Worm (Caenorhabditis elegans) whole organism, L1 larva: Measurements from ENCODE around the gene nhx-2.

Source experiments
- C16A3.4 ChIP-seq: fragments of 150-350 bp; optimal IDR thresholded peaks from 2 replicates; lab custom pipeline; 2014; ENCODE audit warnings: missing biosample characterization, missing genetic modification characterization
- F16B12.6 ChIP-seq: fragments of 150-350 bp; optimal IDR thresholded peaks from 2 replicates; lab custom pipeline; 2014; ENCODE audit warnings: missing biosample characterization, missing genetic modification characterization
- alr-1 ChIP-seq: fragments of 200-800 bp; sonication (Bioruptor generic); optimal IDR thresholded peaks from 2 replicates; lab custom pipeline; 2018; ENCODE audit warnings: borderline replicate concordance, mild to moderate bottlenecking, missing genetic modification characterization, missing compliant biosample characterization
- ama-1 ChIP-seq: fragments of 150-350 bp; optimal IDR thresholded peaks from 2 replicates; lab custom pipeline; 2014
- blmp-1 ChIP-seq: fragments of 150-350 bp; optimal IDR thresholded peaks from 2 replicates; lab custom pipeline; 2014; ENCODE audit warnings: missing biosample characterization, missing genetic modification characterization
- ceh-63 ChIP-seq: fragments of 200-800 bp; sonication (Bioruptor generic); optimal IDR thresholded peaks from 2 replicates; lab custom pipeline; 2018; ENCODE audit warnings: mild to moderate bottlenecking, missing genetic modification characterization, missing compliant biosample characterization
- ceh-8 ChIP-seq: fragments of 200-800 bp; sonication (Bioruptor generic); optimal IDR thresholded peaks from 2 replicates; lab custom pipeline; 2018; ENCODE audit warnings: mild to moderate bottlenecking, missing genetic modification characterization, moderate library complexity, missing compliant biosample characterization
- ceh-90 ChIP-seq: sonication (generic microtip); optimal IDR thresholded peaks from 2 replicates; lab custom pipeline; 2016; ENCODE audit warnings: missing genetic modification characterization, missing compliant biosample characterization
- ces-1 ChIP-seq: fragments of 150-350 bp; optimal IDR thresholded peaks from 2 replicates; lab custom pipeline; 2014; ENCODE audit warnings: missing biosample characterization, missing genetic modification reagents, missing genetic modification characterization
- dpl-1 ChIP-seq, 3 experiments: fragments of 150-350 bp in 2 of 3; sonication (generic microtip) in 1 of 3; optimal IDR thresholded peaks; 2 replicates each; lab custom pipeline; 2014 to 2017; ENCODE audit warnings: missing biosample characterization in 3 of 3, missing genetic modification characterization in 3 of 3, missing genetic modification reagents in 3 of 3
- dsc-1 ChIP-seq: sonication (generic microtip); optimal IDR thresholded peaks from 2 replicates; lab custom pipeline; 2016; ENCODE audit warnings: mild to moderate bottlenecking, missing genetic modification characterization, missing compliant biosample characterization
- egl-13 ChIP-seq: sonication (generic microtip); optimal IDR thresholded peaks from 2 replicates; lab custom pipeline; 2016; ENCODE audit warnings: missing genotype, missing genetic modification reagents, missing genetic modification characterization, missing compliant biosample characterization
- egl-27 ChIP-seq, 2 experiments: fragments of 150-350 bp in 1 of 2; sonication (generic microtip); optimal IDR thresholded peaks; 3 replicates each; lab custom pipeline; 2017 to 2018; ENCODE audit warnings: missing biosample characterization in 2 of 2, missing genetic modification characterization in 2 of 2, missing genetic modification reagents in 2 of 2
- elt-2 ChIP-seq: sonication (generic microtip); optimal IDR thresholded peaks from 2 replicates; lab custom pipeline; 2016; ENCODE audit warnings: missing genetic modification characterization, mild to moderate bottlenecking, inconsistent platforms, missing compliant biosample characterization, missing genetic modification reagents
- elt-3 ChIP-seq, 6 experiments: fragments of 150-350 bp in 1 of 6; sonication (generic microtip); optimal IDR thresholded peaks; 2 replicates each; lab custom pipeline; 2017 to 2018; ENCODE audit warnings: missing biosample characterization in 6 of 6, missing genetic modification characterization in 6 of 6, inconsistent platforms in 1 of 6
- fkh-10 ChIP-seq: sonication (generic microtip); optimal IDR thresholded peaks from 2 replicates; lab custom pipeline; 2017; ENCODE audit warnings: missing biosample characterization, missing genetic modification reagents, missing genetic modification characterization
- fkh-4 ChIP-seq: sonication (generic microtip); optimal IDR thresholded peaks from 2 replicates; lab custom pipeline; 2016; ENCODE audit warnings: missing compliant biosample characterization, missing genetic modification characterization, borderline replicate concordance
- fos-1 ChIP-seq: fragments of 150-350 bp; optimal IDR thresholded peaks from 2 replicates; lab custom pipeline; 2014; ENCODE audit warnings: missing biosample characterization, missing genetic modification characterization
- hlh-4 ChIP-seq: sonication (generic microtip); optimal IDR thresholded peaks from 2 replicates; lab custom pipeline; 2016; ENCODE audit warnings: mild to moderate bottlenecking, missing genetic modification characterization, missing compliant biosample characterization
- irx-1 ChIP-seq: sonication (generic microtip); optimal IDR thresholded peaks from 2 replicates; lab custom pipeline; 2016; ENCODE audit warnings: missing genetic modification characterization, missing compliant biosample characterization
- jun-1 ChIP-seq: fragments of 150-350 bp; optimal IDR thresholded peaks from 2 replicates; lab custom pipeline; 2014; ENCODE audit warnings: missing biosample characterization, missing genetic modification reagents, missing genetic modification characterization
- lin-13 ChIP-seq: fragments of 150-350 bp; optimal IDR thresholded peaks from 2 replicates; lab custom pipeline; 2014; ENCODE audit warnings: missing biosample characterization, missing genetic modification reagents, missing genetic modification characterization
- lin-15B ChIP-seq: fragments of 150-350 bp; sonication (generic microtip); optimal IDR thresholded peaks from 3 replicates; lab custom pipeline; 2014; ENCODE audit warnings: missing biosample characterization, missing genetic modification characterization
- lin-35 ChIP-seq, 2 experiments: fragments of 150-350 bp; optimal IDR thresholded peaks; 2 replicates each; lab custom pipeline; 2014; ENCODE audit warnings: missing biosample characterization in 2 of 2, missing genetic modification characterization in 2 of 2, missing genetic modification reagents in 2 of 2
- lin-39 ChIP-seq: fragments of 150-350 bp; optimal IDR thresholded peaks from 2 replicates; lab custom pipeline; 2014; ENCODE audit warnings: missing biosample characterization, missing genetic modification reagents, missing genetic modification characterization
- lir-3 ChIP-seq: sonication (generic microtip); optimal IDR thresholded peaks from 2 replicates; lab custom pipeline; 2016; ENCODE audit warnings: mild to moderate bottlenecking, missing genetic modification characterization, moderate library complexity, missing compliant biosample characterization; ENCODE audit not compliant: poor library complexity
- lsy-2 ChIP-seq, 2 experiments: fragments of 150-350 bp; optimal IDR thresholded peaks; 2 replicates each; lab custom pipeline; 2014; ENCODE audit warnings: missing biosample characterization in 2 of 2, missing genetic modification characterization in 2 of 2
- mdl-1 ChIP-seq, 2 experiments: fragments of 150-350 bp; optimal IDR thresholded peaks; 2 replicates each; lab custom pipeline; 2014 to 2017; ENCODE audit warnings: missing biosample characterization in 2 of 2, missing genetic modification characterization in 2 of 2, inconsistent platforms in 1 of 2
- mef-2 ChIP-seq: fragments of 150-350 bp; optimal IDR thresholded peaks from 2 replicates; lab custom pipeline; 2014; ENCODE audit warnings: missing biosample characterization, missing genetic modification characterization
- mep-1 ChIP-seq: fragments of 150-350 bp; optimal IDR thresholded peaks from 2 replicates; lab custom pipeline; 2014; ENCODE audit warnings: missing biosample characterization, missing genetic modification characterization
- nhr-11 ChIP-seq: fragments of 150-350 bp; optimal IDR thresholded peaks from 2 replicates; lab custom pipeline; 2014; ENCODE audit warnings: missing biosample characterization, missing genetic modification characterization
- nhr-12 ChIP-seq: sonication (generic microtip); optimal IDR thresholded peaks from 2 replicates; lab custom pipeline; 2017; ENCODE audit warnings: missing biosample characterization, missing genetic modification characterization
- nhr-19 ChIP-seq: fragments of 200-800 bp; sonication (Bioruptor generic); conservative IDR thresholded peaks from 2 replicates; pipeline ENCODE4 v1.3.6; 2022; ENCODE audit warnings: missing genetic modification characterization, missing compliant biosample characterization
- nhr-47 ChIP-seq: sonication (generic microtip); optimal IDR thresholded peaks from 2 replicates; lab custom pipeline; 2016; ENCODE audit warnings: mild to moderate bottlenecking, missing genetic modification characterization, moderate library complexity, missing compliant biosample characterization
- nhr-71 ChIP-seq: sonication (generic microtip); optimal IDR thresholded peaks from 2 replicates; lab custom pipeline; 2016; ENCODE audit warnings: mild to moderate bottlenecking, missing genetic modification characterization, moderate library complexity, missing compliant biosample characterization
- nhr-76 ChIP-seq: sonication (generic microtip); optimal IDR thresholded peaks from 2 replicates; lab custom pipeline; 2017; ENCODE audit warnings: missing biosample characterization, missing genetic modification characterization
- nhr-77 ChIP-seq: fragments of 150-350 bp; optimal IDR thresholded peaks from 2 replicates; lab custom pipeline; 2014; ENCODE audit warnings: missing biosample characterization, missing genetic modification characterization
- nhr-84 ChIP-seq: sonication (generic microtip); optimal IDR thresholded peaks from 2 replicates; lab custom pipeline; 2017; ENCODE audit warnings: missing biosample characterization, missing genetic modification characterization
- nhr-85 ChIP-seq: sonication (generic microtip); peaks from one replicate; lab custom pipeline; 2016; ENCODE audit warnings: missing genetic modification characterization, inconsistent platforms, missing compliant biosample characterization
- nhr-90 ChIP-seq: sonication (generic microtip); optimal IDR thresholded peaks from 2 replicates; lab custom pipeline; 2016; ENCODE audit warnings: mild to moderate bottlenecking, missing genetic modification characterization, missing compliant biosample characterization; ENCODE audit not compliant: poor library complexity
- pqm-1 ChIP-seq: sonication (generic microtip); optimal IDR thresholded peaks from 3 replicates; lab custom pipeline; 2017; ENCODE audit warnings: missing biosample characterization, missing genetic modification characterization
- skn-1 ChIP-seq: fragments of 150-350 bp; optimal IDR thresholded peaks from 2 replicates; lab custom pipeline; 2014; ENCODE audit warnings: missing biosample characterization, missing genetic modification characterization
- sptf-1 ChIP-seq: fragments of 150-350 bp; optimal IDR thresholded peaks from 2 replicates; lab custom pipeline; 2014; ENCODE audit warnings: missing biosample characterization, missing genetic modification characterization
- sup-37 ChIP-seq: fragments of 200-800 bp; sonication (Bioruptor generic); optimal IDR thresholded peaks from 2 replicates; lab custom pipeline; 2018; ENCODE audit warnings: mild to moderate bottlenecking, missing genetic modification characterization, missing compliant biosample characterization
- tbx-2 ChIP-seq: sonication (generic microtip); optimal IDR thresholded peaks from 2 replicates; lab custom pipeline; 2016; ENCODE audit warnings: missing genetic modification characterization, missing compliant biosample characterization
- tlp-1 ChIP-seq: fragments of 150-350 bp; optimal IDR thresholded peaks from 2 replicates; lab custom pipeline; 2014; ENCODE audit warnings: missing biosample characterization, missing genetic modification characterization
- unc-30 ChIP-seq: sonication (generic microtip); optimal IDR thresholded peaks from 2 replicates; lab custom pipeline; 2017; ENCODE audit warnings: missing biosample characterization, missing genetic modification characterization
- unc-62 ChIP-seq: fragments of 150-350 bp; optimal IDR thresholded peaks from 2 replicates; lab custom pipeline; 2014; ENCODE audit warnings: missing biosample characterization, missing genetic modification reagents, missing genetic modification characterization
- unc-86 ChIP-seq: sonication (generic microtip); optimal IDR thresholded peaks from 2 replicates; lab custom pipeline; 2016; ENCODE audit warnings: missing genetic modification characterization, missing compliant biosample characterization
- unc-98 ChIP-seq: fragments of 200-800 bp; sonication (Bioruptor generic); IDR thresholded peaks from 2 replicates; pipeline ENCODE4 v1.3.6; 2022; ENCODE audit warnings: missing genetic modification characterization, missing compliant biosample characterization
- xbp-1 ChIP-seq: sonication (generic microtip); optimal IDR thresholded peaks from 2 replicates; lab custom pipeline; 2016; ENCODE audit warnings: missing genetic modification characterization, missing compliant biosample characterization
- zag-1 ChIP-seq: fragments of 150-350 bp; optimal IDR thresholded peaks from 2 replicates; lab custom pipeline; 2014; ENCODE audit warnings: missing biosample characterization, missing genetic modification characterization
- zip-4 ChIP-seq: fragments of 200-800 bp; sonication (Bioruptor generic); optimal IDR thresholded peaks from 2 replicates; lab custom pipeline; 2018; ENCODE audit warnings: mild to moderate bottlenecking, missing genetic modification characterization, moderate library complexity, missing compliant biosample characterization
- ztf-11 ChIP-seq, 2 experiments: sonication (generic microtip); optimal IDR thresholded peaks; 2 replicates each; lab custom pipeline; 2016 to 2017; ENCODE audit warnings: missing genetic modification characterization in 2 of 2, missing biosample characterization in 1 of 2, missing compliant biosample characterization in 1 of 2
- ztf-4 ChIP-seq: fragments of 150-350 bp; optimal IDR thresholded peaks from 2 replicates; lab custom pipeline; 2014; ENCODE audit warnings: missing biosample characterization, missing genetic modification characterization

nhx-2 gene

ce11 chrII:7669409-7669808, 24.3 kb downstream of the nhx-2 start (continued):
- TF ChIP-seq elt-3 (tag; optimal IDR thresholded peaks at IDR 0.05; lab: Kevin White, UChicago) (no peak), dpl-1 (GFP tag; optimal IDR thresholded peaks at IDR 0.05; lab: Kevin White, UChicago) (peak; percentile 12 to 42 (median 23)), ceh-8 (GFP tag; lab: Kevin White, UChicago) (no peak), dsc-1 (peak; percentile 0), lin-35 (GFP tag; optimal IDR thresholded peaks at IDR 0.05; lab: Kevin White, UChicago) (peak; percentile 19 to 43), fos-1 (tag; lab: Kevin White, UChicago) (no peak), sptf-1 (tag; lab: Kevin White, UChicago) (no peak), lir-3 (no peak), ztf-11 (tag; optimal IDR thresholded peaks at IDR 0.05; lab: Kevin White, UChicago) (no peak), fkh-4 (tag; lab: Kevin White, UChicago) (no peak), nhr-84 (no peak), blmp-1 (peak; percentile 12), zip-4 (no peak), egl-13 (no peak), nhr-19 (GFP tag; lab: Robert Waterston, UW) (no peak), ceh-63 (GFP tag; lab: Kevin White, UChicago) (no peak), C16A3.4 (peak; percentile 28), lin-15B (tag; lab: Kevin White, UChicago) (no peak), zag-1 (no peak), ztf-4 (tag; lab: Kevin White, UChicago) (no peak), unc-62 (GFP tag; lab: Kevin White, UChicago) (no peak), lin-39 (tag; lab: Kevin White, UChicago) (no peak), fkh-10 (peak; percentile 20), pqm-1 (tag; lab: Kevin White, UChicago) (no peak), nhr-85 (tag; lab: Kevin White, UChicago) (no peak), skn-1 (tag; lab: Kevin White, UChicago) (peak; percentile 42), nhr-76 (no peak), lin-13 (GFP tag; lab: Kevin White, UChicago) (no peak), tbx-2 (tag; lab: Kevin White, UChicago) (peak; percentile 2), unc-30 (no peak), nhr-71 (peak; percentile 44), hlh-4 (no peak), lsy-2 (tag; optimal IDR thresholded peaks at IDR 0.05; lab: Kevin White, UChicago) (peak in 1 of 2 experiments; percentile 65), unc-86 (tag; lab: Kevin White, UChicago) (no peak), nhr-11 (tag; lab: Kevin White, UChicago) (no peak), nhr-90 (tag; lab: Kevin White, UChicago) (no peak), nhr-77 (tag; lab: Kevin White, UChicago) (no peak), egl-27 (tag; optimal IDR thresholded peaks at IDR 0.05; lab: Kevin White, UChicago) (no peak), alr-1 (tag; lab: Kevin White, UChicago) (no peak), jun-1 (tag; lab: Kevin White, UChicago) (no peak), ces-1 (GFP tag; lab: Kevin White, UChicago) (no peak), mdl-1 (tag; optimal IDR thresholded peaks at IDR 0.05; lab: Kevin White, UChicago) (no peak), mef-2 (tag; lab: Kevin White, UChicago) (no peak), sup-37 (GFP tag; lab: Kevin White, UChicago) (no peak), nhr-47 (tag; lab: Kevin White, UChicago) (no peak), elt-2 (no peak), irx-1 (tag; lab: Kevin White, UChicago) (no peak), ama-1 (no peak), F16B12.6 (tag; lab: Kevin White, UChicago) (peak; percentile 35), tlp-1 (tag; lab: Kevin White, UChicago) (no peak), nhr-12 (tag; lab: Kevin White, UChicago) (no peak), ceh-90 (no peak), xbp-1 (tag; lab: Kevin White, UChicago) (no peak), mep-1 (tag; lab: Kevin White, UChicago) (peak; percentile 62), unc-98 (no peak)
